Fruit fly (Drosophila melanogaster): ENCODE data around the gene CG13639.
A peak's percentile ranks its signal among the peaks of the same experiment; 100 is the strongest.

CG13639 gene

dm6 chr3R:24875939-24876842 is 16.0 kb upstream of the CG13639 start, which contains the start of gene CG3744 (continued):
- TF ChIP-seq vfl (GFP tag; optimal IDR thresholded peaks at IDR 0.05) (peak; percentile 73), CG7963 (GFP tag; IDR thresholded peaks at IDR 0.05; ENCODE audit: partially characterized antibody) (peak; percentile 93), CG10959 (GFP tag; IDR thresholded peaks at IDR 0.05) (peak; percentile 88), grn (GFP tag; optimal IDR thresholded peaks at IDR 0.05) (peak; percentile 0), MTF-1 (GFP tag; optimal IDR thresholded peaks at IDR 0.05; ENCODE audit: borderline replicate concordance) (peak; percentile 81), CG6254 (GFP tag; optimal IDR thresholded peaks at IDR 0.05) (peak; percentile 56), bsh (GFP tag; optimal IDR thresholded peaks at IDR 0.05) (peak; percentile 7 to 86), br (optimal IDR thresholded peaks at IDR 0.05) (no peak), CG17829 (tag; optimal IDR thresholded peaks at IDR 0.05) (peak; percentile 91), h (optimal IDR thresholded peaks at IDR 0.05) (no peak), ken (GFP tag; IDR thresholded peaks at IDR 0.05) (peak; percentile 97), Oaz (GFP tag; IDR thresholded peaks at IDR 0.05) (peak; percentile 77; the same call in 1 of the 2 replicates), Asciz (GFP tag; optimal IDR thresholded peaks at IDR 0.05) (no peak), CG11247 (GFP tag; IDR thresholded peaks at IDR 0.05) (peak; percentile 96), klu (GFP tag; IDR thresholded peaks at IDR 0.05) (peak; percentile 84), CG14667 (GFP tag; IDR thresholded peaks at IDR 0.05) (peak; percentile 92), shn (GFP tag; optimal IDR thresholded peaks at IDR 0.05) (peak; percentile 80), btn (GFP tag; optimal IDR thresholded peaks at IDR 0.05) (no peak), Atf3 (GFP tag; optimal IDR thresholded peaks at IDR 0.05) (peak; percentile 53), sug (tag; optimal IDR thresholded peaks at IDR 0.05) (peak; percentile 93), Hr39 (optimal IDR thresholded peaks at IDR 0.05) (peak; percentile 94), Meics (GFP tag; optimal IDR thresholded peaks at IDR 0.05) (peak; percentile 93), sc (optimal IDR thresholded peaks at IDR 0.05) (no peak), sc (GFP tag; optimal IDR thresholded peaks at IDR 0.05) (peak; percentile 64), twi (tag; optimal IDR thresholded peaks at IDR 0.05) (peak; percentile 83), Rfx (GFP tag; IDR thresholded peaks at IDR 0.05) (peak; percentile 99), Drgx (GFP tag; IDR thresholded peaks at IDR 0.05) (peak; percentile 89), Six4 (GFP tag; optimal IDR thresholded peaks at IDR 0.05) (peak; percentile 86), Nf-YA (GFP tag; IDR thresholded peaks at IDR 0.05) (peak; percentile 89), CG31224 (GFP tag; IDR thresholded peaks at IDR 0.05) (peak; percentile 87), so (GFP tag; IDR thresholded peaks at IDR 0.05) (peak; percentile 94), CG11085 (GFP tag; IDR thresholded peaks at IDR 0.05) (peak; percentile 94), lilli (GFP tag; optimal IDR thresholded peaks at IDR 0.05) (peak; percentile 88), ap (GFP tag; IDR thresholded peaks at IDR 0.05) (peak; percentile 84), Poxn (GFP tag; IDR thresholded peaks at IDR 0.05) (peak; percentile 81), Hmr (GFP tag; optimal IDR thresholded peaks at IDR 0.05) (peak; percentile 95), tap (tag; optimal IDR thresholded peaks at IDR 0.05) (peak; percentile 85), Side (GFP tag; optimal IDR thresholded peaks at IDR 0.05) (peak; percentile 39), HmgZ (tag; optimal IDR thresholded peaks at IDR 0.05) (peak; percentile 73), CrebB (tag; optimal IDR thresholded peaks at IDR 0.05) (peak; percentile 69), CG10431 (GFP tag; optimal IDR thresholded peaks at IDR 0.05) (peak; percentile 48), Atf-2 (GFP tag; optimal IDR thresholded peaks at IDR 0.05) (peak; percentile 42), tll (GFP tag; optimal IDR thresholded peaks at IDR 0.05) (no peak), CG11456 (GFP tag; IDR thresholded peaks at IDR 0.05) (peak; percentile 98), ato (GFP tag; IDR thresholded peaks at IDR 0.05; ENCODE audit: partially characterized antibody) (peak; percentile 77), Mad (GFP tag; optimal IDR thresholded peaks at IDR 0.05) (peak; percentile 81), CG10565 (GFP tag; optimal IDR thresholded peaks at IDR 0.05) (peak; percentile 14), CG7357 (GFP tag; IDR thresholded peaks at IDR 0.05) (peak; percentile 79), eve (GFP tag; optimal IDR thresholded peaks at IDR 0.05) (no peak), sna (GFP tag; IDR thresholded peaks at IDR 0.05; ENCODE audit: partially characterized antibody) (peak; percentile 93)
